Fruit fly (Drosophila melanogaster) whole organism, embryonic: ENCODE results near the gene ScpX.

Experiments
- CG10366 ChIP-seq: fragments of 200-800 bp; sonication (Bioruptor generic); IDR thresholded peaks from 2 replicates; pipeline ENCODE4 v1.3.6; 2022; ENCODE audit warnings: missing biosample characterization, missing genetic modification characterization
- CG10462 ChIP-seq: fragments of 200-800 bp; sonication (Bioruptor generic); optimal IDR thresholded peaks from 2 replicates; lab custom pipeline; 2016; ENCODE audit warnings: missing biosample characterization, missing genetic modification characterization
- CG10959 ChIP-seq: fragments of 200-800 bp; sonication (Bioruptor generic); IDR thresholded peaks from 2 replicates; pipeline ENCODE4 v1.3.6; 2022; ENCODE audit warnings: missing biosample characterization, missing genetic modification characterization
- CG14667 ChIP-seq: fragments of 200-800 bp; sonication (Bioruptor generic); IDR thresholded peaks from 2 replicates; pipeline ENCODE4 v1.3.6; 2022; ENCODE audit warnings: missing biosample characterization, missing genetic modification characterization
- CG1602 ChIP-seq: fragments of 200-800 bp; sonication (Bioruptor generic); optimal IDR thresholded peaks from 3 replicates; lab custom pipeline; 2016; ENCODE audit warnings: missing biosample characterization, missing genetic modification characterization
- CG16863 ChIP-seq: fragments of 200-800 bp; sonication (Bioruptor generic); optimal IDR thresholded peaks from 3 replicates; lab custom pipeline; 2016; ENCODE audit warnings: missing biosample characterization, missing genetic modification characterization
- CG17186 ChIP-seq: fragments of 200-800 bp; sonication (Bioruptor generic); optimal IDR thresholded peaks from 3 replicates; lab custom pipeline; 2017; ENCODE audit warnings: missing biosample characterization, missing genetic modification reagents, missing genetic modification characterization
- CG17568 ChIP-seq: fragments of 200-800 bp; sonication (Bioruptor generic); optimal IDR thresholded peaks from 2 replicates; lab custom pipeline; 2018; ENCODE audit warnings: missing biosample characterization, mild to moderate bottlenecking, missing genetic modification characterization, moderate library complexity
- CG2678 ChIP-seq: fragments of 200-800 bp; sonication (Bioruptor generic); optimal IDR thresholded peaks from 3 replicates; lab custom pipeline; 2019; ENCODE audit warnings: missing biosample characterization, mild to moderate bottlenecking, missing genetic modification characterization, moderate library complexity
- CG33557 ChIP-seq: fragments of 200-800 bp; sonication (Bioruptor generic); optimal IDR thresholded peaks from 2 replicates; lab custom pipeline; 2019; ENCODE audit warnings: missing biosample characterization, mild to moderate bottlenecking, missing genetic modification characterization, moderate library complexity
- CG3995 ChIP-seq: fragments of 200-800 bp; sonication (Bioruptor generic); optimal IDR thresholded peaks from 3 replicates; lab custom pipeline; 2016; ENCODE audit warnings: missing biosample characterization, missing genetic modification characterization
- CG4820 ChIP-seq: fragments of 200-800 bp; sonication (Bioruptor generic); optimal IDR thresholded peaks from 3 replicates; lab custom pipeline; 2016; ENCODE audit warnings: missing biosample characterization, missing genetic modification characterization
- CG8089 ChIP-seq: fragments of 200-800 bp; sonication (Bioruptor generic); optimal IDR thresholded peaks from 3 replicates; lab custom pipeline; 2016; ENCODE audit warnings: missing biosample characterization, missing genetic modification characterization
- CG8290 ChIP-seq, 3 experiments: fragments of 200-800 bp; sonication (Bioruptor generic); optimal IDR thresholded peaks; 2 replicates each; lab custom pipeline; 2016 to 2019; ENCODE audit warnings: missing biosample characterization in 3 of 3, missing genetic modification characterization in 3 of 3, mild to moderate bottlenecking in 2 of 3, moderate library complexity in 1 of 3
- Camta ChIP-seq: fragments of 200-800 bp; sonication (Bioruptor generic); optimal IDR thresholded peaks from 2 replicates; lab custom pipeline; 2016; ENCODE audit warnings: missing biosample characterization, missing genetic modification characterization
- Dbx ChIP-seq: fragments of 200-800 bp; sonication (Bioruptor generic); IDR thresholded peaks from 3 replicates; pipeline ENCODE4 v1.3.6; 2022; ENCODE audit warnings: missing biosample characterization, missing genetic modification characterization
- E2f2 ChIP-seq: fragments of 200-800 bp; sonication (Bioruptor generic); IDR thresholded peaks from 2 replicates; pipeline ENCODE4 v1.3.6; 2022; ENCODE audit warnings: missing biosample characterization, missing genetic modification characterization
- Ets65A ChIP-seq: fragments of 200-800 bp; sonication (Bioruptor generic); peaks from one replicate; lab custom pipeline; 2016; ENCODE audit warnings: missing biosample characterization, missing genetic modification characterization
- Fer2 ChIP-seq: fragments of 200-800 bp; sonication (Bioruptor generic); optimal IDR thresholded peaks from 2 replicates; lab custom pipeline; 2018; ENCODE audit warnings: missing biosample characterization, mild to moderate bottlenecking, missing genetic modification characterization, moderate library complexity
- HHEX ChIP-seq: fragments of 200-800 bp; sonication (Bioruptor generic); optimal IDR thresholded peaks from 3 replicates; lab custom pipeline; 2017; ENCODE audit warnings: missing biosample characterization, mild to moderate bottlenecking, missing genetic modification characterization, missing genetic modification reagents
- Hr51 ChIP-seq, 2 experiments: fragments of 200-800 bp; sonication (Bioruptor generic); optimal IDR thresholded peaks; 2 replicates in 1 of 2; 3 replicates in 1 of 2; lab custom pipeline; 2016 to 2018; ENCODE audit warnings: missing biosample characterization in 2 of 2, missing genetic modification characterization in 2 of 2, mild to moderate bottlenecking in 1 of 2, moderate library complexity in 1 of 2
- Hr78 ChIP-seq, 2 experiments: fragments of 200-800 bp in 1 of 2; fragments of >200 bp in 1 of 2; sonication (Bioruptor generic) in 1 of 2; optimal IDR thresholded peaks; 2 replicates each; lab custom pipeline; 2017 to 2019; ENCODE audit warnings: missing biosample characterization in 2 of 2, missing genetic modification characterization in 2 of 2, mild to moderate bottlenecking in 1 of 2, moderate library complexity in 1 of 2
- Lpt ChIP-seq: fragments of >200 bp; optimal IDR thresholded peaks from 2 replicates; lab custom pipeline; 2018; ENCODE audit warnings: missing biosample characterization, missing genetic modification characterization
- Rfx ChIP-seq: fragments of 200-800 bp; sonication (Bioruptor generic); IDR thresholded peaks from 2 replicates; pipeline ENCODE4 v1.3.6; 2022; ENCODE audit warnings: missing biosample characterization, missing genetic modification characterization
- Taf1 ChIP-seq: fragments of 200-800 bp; sonication (Bioruptor generic); IDR thresholded peaks from 2 replicates; pipeline ENCODE4 v1.3.6; 2022; ENCODE audit warnings: missing biosample characterization, missing genetic modification characterization
- Xbp1 ChIP-seq: fragments of 200-800 bp; sonication (Bioruptor generic); optimal IDR thresholded peaks from 3 replicates; lab custom pipeline; 2016; ENCODE audit warnings: missing biosample characterization, mild to moderate bottlenecking, missing genetic modification characterization
- Xrp1 ChIP-seq: fragments of 200-800 bp; sonication (Bioruptor generic); IDR thresholded peaks from 2 replicates; pipeline ENCODE4 v1.3.6; 2022; ENCODE audit warnings: missing biosample characterization, missing genetic modification characterization
- ash1 ChIP-seq: fragments of 200-800 bp; sonication (Bioruptor generic); optimal IDR thresholded peaks from 2 replicates; lab custom pipeline; 2018; ENCODE audit warnings: missing biosample characterization, mild to moderate bottlenecking, missing genetic modification characterization
- bsh ChIP-seq, 2 experiments: fragments of 200-800 bp; sonication (Bioruptor generic); optimal IDR thresholded peaks; 2 replicates each; lab custom pipeline; 2017 to 2018; ENCODE audit warnings: mild to moderate bottlenecking in 2 of 2, missing biosample characterization in 2 of 2, missing genetic modification characterization in 2 of 2, moderate library complexity in 1 of 2
- croc ChIP-seq: fragments of 200-800 bp; sonication (Bioruptor generic); conservative IDR thresholded peaks from 3 replicates; pipeline ENCODE4 v1.3.6; 2022; ENCODE audit warnings: missing biosample characterization, missing genetic modification characterization
- dmrt11E ChIP-seq: fragments of 200-800 bp; sonication (Bioruptor generic); optimal IDR thresholded peaks from 3 replicates; lab custom pipeline; 2018; ENCODE audit warnings: missing biosample characterization, mild to moderate bottlenecking, missing genetic modification characterization, moderate library complexity
- emc ChIP-seq: fragments of 200-800 bp; sonication (Bioruptor generic); optimal IDR thresholded peaks from 2 replicates; lab custom pipeline; 2016; ENCODE audit warnings: missing biosample characterization, missing genetic modification characterization
- eve ChIP-seq, 2 experiments: fragments of >200 bp; optimal IDR thresholded peaks; 2 replicates each; lab custom pipeline; 2017; ENCODE audit warnings: missing biosample characterization in 2 of 2, missing genetic modification characterization in 2 of 2
- jigr1 ChIP-seq: fragments of 200-800 bp; sonication (Bioruptor generic); IDR thresholded peaks from 3 replicates; pipeline ENCODE4 v1.3.6; 2022; ENCODE audit warnings: missing biosample characterization, missing genetic modification characterization
- nom ChIP-seq: fragments of 200-800 bp; sonication (Bioruptor generic); optimal IDR thresholded peaks from 2 replicates; lab custom pipeline; 2017; ENCODE audit warnings: missing biosample characterization, missing genetic modification characterization, mild to moderate bottlenecking, moderate library complexity, missing genetic modification reagents
- odd ChIP-seq: fragments of 200-800 bp; sonication (Bioruptor generic); optimal IDR thresholded peaks from 2 replicates; lab custom pipeline; 2017; ENCODE audit warnings: missing biosample characterization, mild to moderate bottlenecking, missing genetic modification characterization
- org-1 ChIP-seq: fragments of 200-800 bp; sonication (Bioruptor generic); optimal IDR thresholded peaks from 2 replicates; lab custom pipeline; 2017; ENCODE audit warnings: missing biosample characterization, missing genetic modification characterization
- p53 ChIP-seq: fragments of 200-800 bp; sonication (Bioruptor generic); optimal IDR thresholded peaks from 2 replicates; lab custom pipeline; 2016; ENCODE audit warnings: missing biosample characterization, missing genetic modification characterization
- pb ChIP-seq: fragments of 200-800 bp; sonication (Bioruptor generic); optimal IDR thresholded peaks from 3 replicates; lab custom pipeline; 2016; ENCODE audit warnings: missing biosample characterization, missing genetic modification characterization
- pros ChIP-seq: fragments of 200-800 bp; sonication (Bioruptor generic); optimal IDR thresholded peaks from 3 replicates; lab custom pipeline; 2019; ENCODE audit warnings: missing biosample characterization, mild to moderate bottlenecking, missing genetic modification characterization, moderate library complexity
- pum ChIP-seq: fragments of 200-800 bp; sonication (Bioruptor generic); optimal IDR thresholded peaks from 2 replicates; lab custom pipeline; 2016; ENCODE audit warnings: missing biosample characterization, missing genetic modification characterization
- schlank ChIP-seq: fragments of 200-800 bp; sonication (Bioruptor generic); optimal IDR thresholded peaks from 2 replicates; lab custom pipeline; 2018; ENCODE audit warnings: missing biosample characterization, mild to moderate bottlenecking, missing genetic modification characterization
- scrt ChIP-seq: fragments of 200-800 bp; sonication (Bioruptor generic); optimal IDR thresholded peaks from 2 replicates; lab custom pipeline; 2018; ENCODE audit warnings: missing biosample characterization, mild to moderate bottlenecking, missing genetic modification characterization, moderate library complexity
- sisA ChIP-seq: fragments of 200-800 bp; sonication (Bioruptor generic); IDR thresholded peaks from 2 replicates; pipeline ENCODE4 v1.3.6; 2022; ENCODE audit warnings: missing biosample characterization, missing genetic modification characterization
- sqz ChIP-seq: fragments of 200-800 bp; sonication (Bioruptor generic); optimal IDR thresholded peaks from 3 replicates; lab custom pipeline; 2018; ENCODE audit warnings: missing biosample characterization, mild to moderate bottlenecking, missing genetic modification characterization
- sr ChIP-seq: fragments of 200-800 bp; sonication (Bioruptor generic); IDR thresholded peaks from 3 replicates; pipeline ENCODE4 v1.3.6; 2022; ENCODE audit warnings: missing biosample characterization, missing genetic modification characterization
- toy ChIP-seq: fragments of 200-800 bp; sonication (Bioruptor generic); IDR thresholded peaks from 2 replicates; pipeline ENCODE4 v1.3.6; 2022; ENCODE audit warnings: missing biosample characterization, missing genetic modification characterization
- zfh1 ChIP-seq: fragments of 200-800 bp; sonication (Bioruptor generic); IDR thresholded peaks from 3 replicates; pipeline ENCODE4 v1.3.6; 2022; ENCODE audit warnings: missing biosample characterization, missing genetic modification characterization

The ScpX gene

DNA sequence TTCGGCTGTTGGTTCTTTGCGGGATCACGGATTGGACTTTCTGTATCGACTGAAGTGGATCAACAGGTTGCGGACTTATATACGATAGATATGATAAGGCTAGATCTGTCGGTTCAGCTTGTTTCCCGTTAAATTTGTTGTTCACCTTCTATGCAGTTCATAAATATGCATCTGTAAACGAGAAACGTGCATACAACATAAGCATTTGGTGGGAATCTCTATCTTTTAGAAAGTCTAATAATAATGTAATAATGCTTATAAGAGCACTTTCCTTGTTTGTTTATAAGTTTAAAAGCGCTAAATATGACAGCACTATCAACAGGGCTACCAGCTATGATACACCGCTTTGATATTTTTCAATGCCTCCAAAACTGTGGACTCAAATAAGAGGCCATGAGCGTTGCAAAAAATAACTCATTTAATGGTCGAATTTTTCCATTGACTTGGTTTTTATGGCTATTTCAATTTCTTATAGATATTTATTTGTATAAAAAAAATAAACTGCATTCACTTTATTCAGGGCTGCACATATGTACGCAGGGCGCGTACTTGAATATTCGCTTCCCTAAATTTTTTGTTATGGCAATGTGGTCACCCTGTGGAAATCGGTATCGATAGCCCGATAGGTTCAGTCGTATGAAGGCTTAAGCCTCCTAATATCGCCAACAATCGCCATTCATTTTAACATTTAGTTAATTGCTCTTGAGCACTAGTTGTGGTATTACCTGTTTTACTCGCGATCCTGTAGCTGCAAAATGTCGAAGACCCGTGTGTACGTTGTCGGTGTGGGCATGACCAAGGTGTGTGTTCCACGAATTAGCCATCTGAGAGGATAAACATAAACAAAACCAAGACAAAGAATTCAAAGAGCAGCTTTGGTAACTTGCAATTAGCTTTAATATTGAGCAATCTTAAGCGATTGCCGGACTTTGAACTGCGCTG is at the start of gene ScpX, which contains the start of gene CG17597 (continued):
- TF ChIP-seq jigr1, result no peak
- peak; percentile 23 for TF ChIP-seq CG10462 (GFP tag; lab: Kevin White, UChicago)
- no peak for TF ChIP-seq toy (GFP tag; lab: Robert Waterston, UW)
- TF ChIP-seq sisA (GFP tag; lab: Robert Waterston, UW), result peak; percentile 59
- peak; percentile 87 for TF ChIP-seq nom
- peak; percentile 55 for TF ChIP-seq CG4820 (GFP tag; lab: Kevin White, UChicago)
- TF ChIP-seq Dbx (GFP tag; lab: Robert Waterston, UW), result peak; percentile 61; the same call in 2 of the 3 replicates
- no peak for TF ChIP-seq org-1 (GFP tag; lab: Kevin White, UChicago)
- peak; percentile 53 for TF ChIP-seq CG8290 (GFP tag; optimal IDR thresholded peaks at IDR 0.05; lab: Kevin White, UChicago)
- TF ChIP-seq CG8290 (tag; optimal IDR thresholded peaks at IDR 0.05; lab: Kevin White, UChicago), result peak; percentile 1 to 58
- TF ChIP-seq CG1602, result peak; percentile 65
- TF ChIP-seq CG2678 (tag; lab: Kevin White, UChicago), result peak; percentile 76
- peak; percentile 90 for TF ChIP-seq scrt
- peak; percentile 93 for TF ChIP-seq Ets65A
- TF ChIP-seq pros (GFP tag; lab: Kevin White, UChicago), result no peak
- TF ChIP-seq eve (GFP tag; optimal IDR thresholded peaks at IDR 0.05; lab: Kevin White, UChicago), result no peak
- TF ChIP-seq CG10959 (GFP tag; lab: Robert Waterston, UW), result no peak; the same call in 1 of the 2 replicates
- peak; percentile 51 for TF ChIP-seq sqz (GFP tag; lab: Kevin White, UChicago)
- TF ChIP-seq zfh1 (GFP tag; lab: Robert Waterston, UW), result peak; percentile 55; the same call in 2 of the 3 replicates
- TF ChIP-seq Fer2 (tag; lab: Kevin White, UChicago), result peak; percentile 26
- peak; percentile 51 for TF ChIP-seq Xrp1 (GFP tag; lab: Robert Waterston, UW)
- no peak for TF ChIP-seq schlank (tag; lab: Kevin White, UChicago)
- peak; percentile 58 for TF ChIP-seq dmrt11E (tag; lab: Kevin White, UChicago)
- no peak for TF ChIP-seq sr (GFP tag; lab: Robert Waterston, UW)
- peak; percentile 64 for TF ChIP-seq CG33557 (GFP tag; lab: Kevin White, UChicago)
- no peak for TF ChIP-seq CG8089 (GFP tag; lab: Kevin White, UChicago)
- no peak for TF ChIP-seq pb (GFP tag; lab: Kevin White, UChicago)
- peak; percentile 29 for TF ChIP-seq CG10366 (GFP tag; lab: Robert Waterston, UW)
- no peak for TF ChIP-seq Lpt (GFP tag; lab: Kevin White, UChicago)
- peak; percentile 13 to 58 for TF ChIP-seq Hr51 (GFP tag; optimal IDR thresholded peaks at IDR 0.05; lab: Kevin White, UChicago)
- TF ChIP-seq HHEX (GFP tag; lab: Kevin White, UChicago), result peak; percentile 39
- peak; percentile 28 for TF ChIP-seq p53 (GFP tag; lab: Kevin White, UChicago)
- no peak for TF ChIP-seq Taf1 (GFP tag; lab: Robert Waterston, UW)
- peak; percentile 59 for TF ChIP-seq pum
- no peak for TF ChIP-seq ash1 (GFP tag; lab: Kevin White, UChicago)
- TF ChIP-seq CG16863 (GFP tag; lab: Kevin White, UChicago), result peak; percentile 31
- peak; percentile 89 for TF ChIP-seq CG17186
- TF ChIP-seq croc (GFP tag; lab: Robert Waterston, UW), result peak; percentile 16; the same call in 1 of the 3 replicates
- peak; percentile 57 for TF ChIP-seq Camta
- TF ChIP-seq odd (GFP tag; lab: Kevin White, UChicago), result no peak
- peak; percentile 48 to 56 for TF ChIP-seq bsh (GFP tag; optimal IDR thresholded peaks at IDR 0.05; lab: Kevin White, UChicago)
- peak in 1 of 2 experiments; percentile 47 for TF ChIP-seq Hr78 (GFP tag; optimal IDR thresholded peaks at IDR 0.05; lab: Kevin White, UChicago)
- TF ChIP-seq CG14667 (GFP tag; lab: Robert Waterston, UW), result no peak
- peak; percentile 24 for TF ChIP-seq CG3995 (GFP tag; lab: Kevin White, UChicago)
- peak; percentile 92 for TF ChIP-seq E2f2 (GFP tag; lab: Robert Waterston, UW)
- TF ChIP-seq Xbp1 (GFP tag; lab: Kevin White, UChicago), result peak; percentile 70
- peak; percentile 57 for TF ChIP-seq Rfx
- peak; percentile 20 for TF ChIP-seq CG17568 (GFP tag; lab: Kevin White, UChicago)
- TF ChIP-seq emc (GFP tag; lab: Kevin White, UChicago), result peak; percentile 42
